Fruit fly (Drosophila melanogaster): ENCODE data around the gene Cat.
A peak's percentile ranks its signal among the peaks of the same experiment; 100 is the strongest.

The Cat gene

DNA sequence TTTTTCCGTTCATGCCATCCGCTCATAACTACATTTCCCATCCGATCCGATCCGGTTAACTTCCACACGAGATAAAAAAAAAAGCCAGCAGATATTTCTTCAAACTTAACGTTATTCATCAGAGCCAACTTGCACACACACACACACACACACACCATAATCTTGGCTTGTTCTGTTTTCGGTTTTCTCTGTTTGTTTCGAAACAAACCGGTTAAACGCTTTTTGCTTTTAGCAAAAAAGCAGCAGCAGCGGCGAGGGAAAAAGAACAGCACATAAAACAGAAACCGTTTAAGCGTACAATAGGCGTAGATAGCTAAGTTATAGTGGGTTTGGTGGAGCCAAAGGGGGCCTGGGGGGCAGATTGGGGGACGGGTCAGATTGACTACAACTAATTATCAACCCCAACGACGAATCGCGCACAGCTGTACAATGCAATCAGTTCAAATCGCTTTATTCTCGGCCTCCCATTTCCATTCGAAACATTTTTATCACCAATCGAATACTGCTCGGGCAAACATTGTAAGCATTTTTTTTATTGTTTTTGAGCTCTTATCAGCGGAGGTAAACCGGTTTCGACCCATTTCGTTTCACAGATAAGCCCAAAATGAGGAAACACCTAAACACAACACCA, 5.0 kb upstream of the Cat start:
- TF ChIP-seq CrebA (GFP tag; optimal IDR thresholded peaks at IDR 0.05; ENCODE audit: borderline replicate concordance) (no peak), Hr78 (GFP tag; optimal IDR thresholded peaks at IDR 0.05) (no peak), fru (GFP tag; optimal IDR thresholded peaks at IDR 0.05) (no peak), usp (GFP tag; optimal IDR thresholded peaks at IDR 0.05) (no peak), h (GFP tag; optimal IDR thresholded peaks at IDR 0.05) (no peak), GATAd (GFP tag; optimal IDR thresholded peaks at IDR 0.05) (no peak), lola (GFP tag; optimal IDR thresholded peaks at IDR 0.05) (no peak), woc (GFP tag; optimal IDR thresholded peaks at IDR 0.05) (no peak)

DNA sequence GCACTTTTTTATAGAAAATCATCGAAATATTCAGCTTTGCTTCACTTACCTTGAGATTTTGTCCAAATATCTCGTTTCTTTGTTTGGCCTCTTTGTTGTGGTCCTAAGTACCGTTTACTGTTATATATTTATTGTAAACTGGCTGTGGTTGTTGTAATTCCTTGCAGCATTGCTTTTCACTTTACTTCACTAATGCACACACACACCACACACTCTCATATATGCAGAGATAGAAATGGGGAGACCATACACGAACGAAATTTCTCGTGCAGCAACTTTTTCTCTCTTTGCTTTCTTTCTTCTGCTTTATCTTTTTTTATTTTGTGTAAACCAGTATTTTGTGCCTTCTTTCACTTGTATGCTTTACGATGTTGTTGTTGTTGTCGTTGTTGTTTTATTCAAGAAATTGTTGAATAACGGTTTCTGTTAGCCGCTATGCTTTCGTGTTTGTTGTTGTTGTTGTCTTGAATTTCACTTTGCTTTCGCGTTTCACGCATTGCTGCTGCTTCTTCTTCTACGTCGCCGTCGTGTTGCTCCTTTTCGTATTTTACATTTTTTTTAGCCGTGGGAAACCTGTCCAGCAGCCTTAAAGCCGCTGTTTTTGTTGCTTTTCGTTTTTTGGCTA, 3.0 kb upstream of the Cat start:
- TF ChIP-seq Hr83 (GFP tag; optimal IDR thresholded peaks at IDR 0.05; ENCODE audit: poor library complexity, severe bottlenecking): no peak
- peak; percentile 53 for TF ChIP-seq psq (GFP tag; optimal IDR thresholded peaks at IDR 0.05)
- TF ChIP-seq jim (GFP tag; optimal IDR thresholded peaks at IDR 0.05): peak; percentile 14
- no peak for TF ChIP-seq Abd-B (GFP tag; optimal IDR thresholded peaks at IDR 0.05)
- peak; percentile 19 for TF ChIP-seq Vsx2 (GFP tag; optimal IDR thresholded peaks at IDR 0.05; ENCODE audit: partially characterized antibody)

DNA sequence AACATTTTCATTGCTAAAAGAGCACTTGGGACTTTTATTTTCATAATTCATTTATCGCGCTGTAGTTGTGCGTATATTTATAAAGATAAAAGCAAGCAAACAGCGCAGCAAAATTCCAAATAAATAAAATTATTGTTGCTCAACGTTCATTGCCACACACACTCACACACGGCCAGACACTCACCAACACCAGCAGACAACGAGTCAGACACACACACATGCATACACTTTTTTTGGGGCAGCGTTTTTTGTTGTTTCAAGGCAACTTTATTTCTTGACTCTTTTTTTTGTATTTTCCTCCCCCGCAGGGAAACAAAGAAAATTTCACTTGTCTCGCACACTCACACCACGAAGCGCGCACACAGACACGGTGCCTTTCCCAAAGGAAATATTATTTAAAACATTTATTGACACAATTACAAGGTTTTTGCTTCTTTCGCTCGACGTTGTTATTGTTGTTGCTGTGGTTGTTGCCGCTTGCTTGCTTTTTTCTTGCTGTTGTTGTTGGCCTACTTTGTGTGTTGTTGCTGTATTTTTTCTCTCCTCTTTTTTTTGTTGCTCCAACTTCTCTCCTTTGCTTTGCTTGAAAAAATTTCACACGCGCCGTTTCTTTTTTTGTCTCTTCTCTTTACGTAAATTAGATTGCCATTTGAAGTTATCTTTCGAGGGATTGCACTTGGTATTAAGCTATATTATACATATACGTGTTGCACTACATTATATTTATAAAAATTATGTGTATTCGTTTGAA, 2.3 kb upstream of the Cat start:
- TF ChIP-seq dmrt93B (GFP tag; optimal IDR thresholded peaks at IDR 0.05) (no peak), sage (GFP tag; optimal IDR thresholded peaks at IDR 0.05) (no peak), fru (GFP tag; optimal IDR thresholded peaks at IDR 0.05) (peak; percentile 23), OdsH (GFP tag; optimal IDR thresholded peaks at IDR 0.05) (peak; percentile 13), Abd-B (GFP tag; optimal IDR thresholded peaks at IDR 0.05) (no peak), Hr78 (GFP tag; optimal IDR thresholded peaks at IDR 0.05) (no peak), brk (GFP tag; optimal IDR thresholded peaks at IDR 0.05) (peak; percentile 24), br (GFP tag; optimal IDR thresholded peaks at IDR 0.05) (peak; percentile 30), Sp1 (GFP tag; optimal IDR thresholded peaks at IDR 0.05) (peak; percentile 19), Dfd (GFP tag; optimal IDR thresholded peaks at IDR 0.05) (peak; percentile 21), Vsx2 (GFP tag; optimal IDR thresholded peaks at IDR 0.05; ENCODE audit: partially characterized antibody) (no peak), CG32264 (GFP tag; optimal IDR thresholded peaks at IDR 0.05) (no peak), jim (GFP tag; optimal IDR thresholded peaks at IDR 0.05) (peak; percentile 45), Rel (GFP tag; optimal IDR thresholded peaks at IDR 0.05) (no peak), Rel (tag; optimal IDR thresholded peaks at IDR 0.05) (peak; percentile 43), CrebA (GFP tag; optimal IDR thresholded peaks at IDR 0.05; ENCODE audit: borderline replicate concordance) (peak; percentile 64), psq (GFP tag; optimal IDR thresholded peaks at IDR 0.05) (peak; percentile 57), Dif (GFP tag; optimal IDR thresholded peaks at IDR 0.05; ENCODE audit: partially characterized antibody) (peak; percentile 0), sv (GFP tag; optimal IDR thresholded peaks at IDR 0.05) (no peak), woc (GFP tag; optimal IDR thresholded peaks at IDR 0.05) (no peak)

DNA sequence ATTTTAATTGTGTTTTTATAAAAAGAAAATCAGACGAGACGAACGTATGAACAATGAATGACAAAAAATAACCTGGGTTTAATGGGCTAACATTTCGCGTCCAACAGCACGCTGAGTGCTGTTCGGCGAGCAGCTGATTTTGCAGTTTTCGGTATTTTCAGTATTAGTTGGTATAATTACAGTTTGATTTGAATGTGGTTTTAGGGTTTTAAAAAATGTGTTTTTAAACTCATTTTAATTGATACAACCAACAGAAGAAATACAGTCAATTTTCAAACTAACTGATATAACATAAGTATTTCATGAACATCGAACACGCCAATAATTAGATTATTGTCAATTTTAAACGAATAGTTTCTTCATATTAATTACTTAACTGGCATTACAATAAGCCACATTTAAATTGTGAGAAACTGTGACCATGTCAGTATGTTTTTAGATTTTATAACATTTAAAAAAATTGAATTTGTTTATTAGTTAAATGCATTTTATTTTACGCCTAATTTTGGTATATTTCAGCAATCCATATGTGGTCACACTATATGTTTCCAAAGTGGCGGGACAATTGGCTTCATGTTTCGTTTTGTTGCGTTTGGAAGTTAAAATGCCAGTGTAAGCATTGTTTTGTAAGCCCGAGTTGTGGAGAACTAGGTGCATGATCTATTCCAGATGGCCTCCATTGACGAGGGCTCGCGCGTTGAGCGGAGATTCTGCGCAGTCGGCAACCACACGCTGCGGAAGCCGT, 1.6 kb upstream of the Cat start, which contains the start of the genes CG14073 and HipHop:
TSS of gene CG14073 (minus strand) at position 38 of the 745 bp plus-strand sequence.
TSS of gene HipHop (plus strand) at position 534 of the 745 bp plus-strand sequence.
- TF ChIP-seq ey (GFP tag; optimal IDR thresholded peaks at IDR 0.05): no peak
- TF ChIP-seq CrebA (GFP tag; optimal IDR thresholded peaks at IDR 0.05; ENCODE audit: borderline replicate concordance): no peak
- TF ChIP-seq woc (GFP tag; optimal IDR thresholded peaks at IDR 0.05): no peak
- TF ChIP-seq HLH106 (tag; optimal IDR thresholded peaks at IDR 0.05): no peak
- peak; percentile 38 for TF ChIP-seq Vsx2 (GFP tag; optimal IDR thresholded peaks at IDR 0.05; ENCODE audit: partially characterized antibody)
- no peak for TF ChIP-seq Abd-B (GFP tag; optimal IDR thresholded peaks at IDR 0.05)
- TF ChIP-seq Dfd (GFP tag; optimal IDR thresholded peaks at IDR 0.05): no peak
- TF ChIP-seq Dif (GFP tag; optimal IDR thresholded peaks at IDR 0.05; ENCODE audit: partially characterized antibody): peak; percentile 18
- no peak for TF ChIP-seq jim (GFP tag; optimal IDR thresholded peaks at IDR 0.05)
- no peak for TF ChIP-seq dl (GFP tag; optimal IDR thresholded peaks at IDR 0.05; ENCODE audit: insufficient read depth in 1 of 2, partially characterized antibody in 2 of 2)
- TF ChIP-seq dmrt93B (GFP tag; optimal IDR thresholded peaks at IDR 0.05): no peak
- TF ChIP-seq Hr78 (GFP tag; optimal IDR thresholded peaks at IDR 0.05): no peak

Data from whole organism, wandering third instar larva.